Worm (Caenorhabditis elegans) whole organism, early embryonic: ENCODE measurements around the gene sss-1.

Experiments
- ama-1 ChIP-seq: fragments of 150-350 bp; optimal IDR thresholded peaks from 2 replicates; lab custom pipeline; 2014
- ceh-13 ChIP-seq: fragments of 200-800 bp; sonication (Bioruptor generic); optimal IDR thresholded peaks from 2 replicates; lab custom pipeline; 2018; ENCODE audit warnings: mild to moderate bottlenecking, missing genetic modification characterization, missing compliant biosample characterization
- ceh-36 ChIP-seq: sonication (generic microtip); optimal IDR thresholded peaks from 2 replicates; lab custom pipeline; 2016; ENCODE audit warnings: missing genetic modification characterization, inconsistent platforms, missing compliant biosample characterization
- ets-7 ChIP-seq: sonication (generic microtip); optimal IDR thresholded peaks from 2 replicates; lab custom pipeline; 2016; ENCODE audit warnings: missing genotype, missing genetic modification characterization, missing compliant biosample characterization
- flt-1 ChIP-seq: fragments of 200-800 bp; sonication (Bioruptor generic); IDR thresholded peaks from 2 replicates; pipeline ENCODE4 v1.3.6; 2022; ENCODE audit warnings: missing genetic modification characterization, missing compliant biosample characterization
- hmbx-1 ChIP-seq: sonication (generic microtip); optimal IDR thresholded peaks from 2 replicates; lab custom pipeline; 2016; ENCODE audit warnings: mild to moderate bottlenecking, missing genetic modification characterization, missing compliant biosample characterization
- pes-1 ChIP-seq: fragments of 200-800 bp; sonication (Bioruptor generic); IDR thresholded peaks from 2 replicates; pipeline ENCODE4 v1.3.6; 2022; ENCODE audit warnings: missing genetic modification reagents, missing genetic modification characterization, missing compliant biosample characterization
- sea-1 ChIP-seq: fragments of 200-800 bp; sonication (Bioruptor generic); conservative IDR thresholded peaks from 2 replicates; pipeline ENCODE4 v1.3.6; 2022; ENCODE audit warnings: missing genetic modification characterization, missing compliant biosample characterization
- tbx-11 ChIP-seq: fragments of 200-800 bp; sonication (Bioruptor generic); IDR thresholded peaks from 2 replicates; pipeline ENCODE4 v1.3.6; 2022; ENCODE audit warnings: missing genetic modification characterization, missing compliant biosample characterization
- tbx-37 ChIP-seq: fragments of 200-800 bp; sonication (Bioruptor generic); conservative IDR thresholded peaks from 2 replicates; pipeline ENCODE4 v1.3.6; 2022; ENCODE audit warnings: missing genetic modification reagents, missing genetic modification characterization, missing compliant biosample characterization
- tra-4 ChIP-seq: sonication (generic microtip); optimal IDR thresholded peaks from 2 replicates; lab custom pipeline; 2017; ENCODE audit warnings: missing genetic modification characterization, missing compliant biosample characterization

ce11 chrIV:9932055-9932454 lies 38.5 kb upstream of the sss-1 start, which contains the start of the genes trmt-10A and F25H8.2:
- TF ChIP-seq tbx-11 (GFP tag; lab: Robert Waterston, UW) (no peak), pes-1 (GFP tag; lab: Robert Waterston, UW) (no peak), ama-1 (lab: Kevin White, UChicago) (no peak), flt-1 (GFP tag; lab: Robert Waterston, UW) (no peak), tra-4 (tag; lab: Kevin White, UChicago) (no peak), sea-1 (no peak), ets-7 (tag; lab: Kevin White, UChicago) (no peak), hmbx-1 (tag; lab: Kevin White, UChicago) (no peak), ceh-36 (no peak), ceh-13 (GFP tag; lab: Kevin White, UChicago) (no peak), tbx-37 (GFP tag; lab: Robert Waterston, UW) (no peak)
